Worm (Caenorhabditis elegans) whole organism, L1 larva: Measurements from ENCODE around the gene bcl-7.

Experiments used
- ama-1 ChIP-seq: fragments of 150-350 bp; optimal IDR thresholded peaks from 2 replicates; lab custom pipeline; 2014
- ceh-88 ChIP-seq: fragments of 200-800 bp; sonication (Bioruptor generic); IDR thresholded peaks from 2 replicates; pipeline ENCODE4 v1.3.6; 2022; ENCODE audit warnings: missing genetic modification characterization, missing compliant biosample characterization
- fos-1 ChIP-seq: fragments of 150-350 bp; optimal IDR thresholded peaks from 2 replicates; lab custom pipeline; 2014; ENCODE audit warnings: missing biosample characterization, missing genetic modification characterization
- nhr-77 ChIP-seq: fragments of 150-350 bp; optimal IDR thresholded peaks from 2 replicates; lab custom pipeline; 2014; ENCODE audit warnings: missing biosample characterization, missing genetic modification characterization

DNA sequence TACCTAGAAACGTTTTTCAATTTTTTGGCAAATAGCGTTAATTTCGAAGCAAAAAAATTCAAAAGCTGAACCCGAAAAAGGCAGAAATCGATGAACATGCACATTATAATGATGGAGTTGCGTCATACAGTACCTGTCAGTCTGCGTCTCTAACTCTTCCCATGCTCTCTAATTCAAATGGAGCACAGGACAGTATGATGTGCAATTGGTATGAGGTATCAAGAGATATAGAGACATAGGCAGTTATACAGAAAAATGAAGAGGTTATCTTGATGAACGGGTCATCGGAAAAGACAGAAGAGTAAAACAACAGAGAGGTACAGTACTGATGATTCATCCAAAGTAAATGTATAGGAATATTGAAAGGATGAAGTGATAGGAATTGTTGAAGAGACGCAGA is 25.2 kb upstream of the bcl-7 start:
- TF ChIP-seq ama-1 (lab: Kevin White, UChicago) = no peak
- TF ChIP-seq nhr-77 (tag; lab: Kevin White, UChicago) = no peak
- TF ChIP-seq ceh-88 (GFP tag; lab: Robert Waterston, UW) = no peak
- no peak for TF ChIP-seq fos-1 (tag; lab: Kevin White, UChicago)
